Worm (Caenorhabditis elegans): Measurements from ENCODE around the gene F35E8.13.

- no peak for TF ChIP-seq klf-2 (GFP tag; conservative IDR thresholded peaks at IDR 0.05)
- no peak for TF ChIP-seq T22C8.4 (GFP tag; IDR thresholded peaks at IDR 0.05)
- TF ChIP-seq flt-1 (GFP tag; IDR thresholded peaks at IDR 0.05) = no peak
- no peak for TF ChIP-seq ztf-23 (GFP tag; IDR thresholded peaks at IDR 0.05)
These were observed 8.3 kb upstream of the F35E8.13 start for ce11 chrV:15914774-15915173.

All from whole organism, midembryonic.